Fruit fly (Drosophila melanogaster) whole organism, embryonic: Measurements from ENCODE around the gene firl.

Experiments
- Asciz ChIP-seq: fragments of 200-800 bp; sonication (Bioruptor generic); optimal IDR thresholded peaks from 2 replicates; lab custom pipeline; 2017; ENCODE audit warnings: missing biosample characterization, mild to moderate bottlenecking, missing genetic modification characterization, missing genetic modification reagents
- CG10274 ChIP-seq: fragments of 200-800 bp; sonication (Bioruptor generic); optimal IDR thresholded peaks from 3 replicates; lab custom pipeline; 2017; ENCODE audit warnings: missing biosample characterization, mild to moderate bottlenecking, missing genetic modification characterization
- CG10654 ChIP-seq: fragments of 200-800 bp; sonication (Bioruptor generic); optimal IDR thresholded peaks from 2 replicates; lab custom pipeline; 2016; ENCODE audit warnings: missing biosample characterization, missing genetic modification characterization
- CG11723 ChIP-seq: fragments of 200-800 bp; sonication (Bioruptor generic); optimal IDR thresholded peaks from 2 replicates; lab custom pipeline; 2017; ENCODE audit warnings: missing biosample characterization, mild to moderate bottlenecking, missing genetic modification characterization
- CG12236 ChIP-seq: fragments of 200-800 bp; sonication (Bioruptor generic); optimal IDR thresholded peaks from 2 replicates; lab custom pipeline; 2016; ENCODE audit warnings: missing biosample characterization, missing genetic modification characterization
- CG13894 ChIP-seq: fragments of 200-800 bp; sonication (Bioruptor generic); optimal IDR thresholded peaks from 3 replicates; lab custom pipeline; 2018; ENCODE audit warnings: missing biosample characterization, mild to moderate bottlenecking, missing genetic modification characterization, moderate library complexity
- CG14441 ChIP-seq: fragments of 200-800 bp; sonication (Bioruptor generic); IDR thresholded peaks from 2 replicates; pipeline ENCODE4 v1.3.6; 2022; ENCODE audit warnings: missing biosample characterization, missing genetic modification characterization
- CG15269 ChIP-seq: fragments of 200-800 bp; sonication (Bioruptor generic); optimal IDR thresholded peaks from 2 replicates; lab custom pipeline; 2018; ENCODE audit warnings: missing biosample characterization, mild to moderate bottlenecking, missing genetic modification characterization, moderate library complexity
- CG2202 ChIP-seq: fragments of 200-800 bp; sonication (Bioruptor generic); optimal IDR thresholded peaks from 2 replicates; lab custom pipeline; 2018; ENCODE audit warnings: missing biosample characterization, mild to moderate bottlenecking, missing genetic modification characterization
- CG3726 ChIP-seq: fragments of 200-800 bp; sonication (Bioruptor generic); IDR thresholded peaks from 3 replicates; pipeline ENCODE4, ENCODE4 v1.3.6; 2022; ENCODE audit warnings: missing biosample characterization, missing genetic modification characterization
- CG3838 ChIP-seq: fragments of 200-800 bp; sonication (Bioruptor generic); optimal IDR thresholded peaks from 3 replicates; lab custom pipeline; 2016; ENCODE audit warnings: missing biosample characterization, missing genetic modification characterization
- CG4360 ChIP-seq: fragments of 200-800 bp; sonication (Bioruptor generic); IDR thresholded peaks from 2 replicates; pipeline ENCODE4 v1.3.6; 2022; ENCODE audit warnings: missing biosample characterization, missing genetic modification characterization
- CG5180 ChIP-seq: fragments of 200-800 bp; sonication (Bioruptor generic); optimal IDR thresholded peaks from 3 replicates; lab custom pipeline; 2017; ENCODE audit warnings: missing biosample characterization, missing genetic modification characterization, mild to moderate bottlenecking, moderate library complexity, missing genetic modification reagents
- CG7839 ChIP-seq: fragments of 200-800 bp; sonication (Bioruptor generic); optimal IDR thresholded peaks from 3 replicates; lab custom pipeline; 2018; ENCODE audit warnings: missing biosample characterization, mild to moderate bottlenecking, missing genetic modification characterization, moderate library complexity
- CG8281 ChIP-seq: fragments of 200-800 bp; sonication (Bioruptor generic); optimal IDR thresholded peaks from 2 replicates; lab custom pipeline; 2018; ENCODE audit warnings: missing biosample characterization, mild to moderate bottlenecking, missing genetic modification characterization, moderate library complexity
- CoRest ChIP-seq: fragments of 200-800 bp; sonication (Bioruptor generic); optimal IDR thresholded peaks from 3 replicates; lab custom pipeline; 2018; ENCODE audit warnings: missing biosample characterization, mild to moderate bottlenecking, missing genetic modification characterization, moderate library complexity
- CrebB ChIP-seq: fragments of 200-800 bp; sonication (Bioruptor generic); optimal IDR thresholded peaks from 3 replicates; lab custom pipeline; 2018; ENCODE audit warnings: missing biosample characterization, mild to moderate bottlenecking, missing genetic modification characterization
- Deaf1 ChIP-seq: fragments of 200-800 bp; optimal IDR thresholded peaks from 3 replicates; lab custom pipeline; 2019; ENCODE audit warnings: missing biosample characterization, mild to moderate bottlenecking, missing genetic modification characterization, moderate library complexity
- Dll ChIP-seq: fragments of 200-800 bp; sonication (Bioruptor generic); IDR thresholded peaks from 4 replicates; pipeline ENCODE4 v1.3.6; 2022; ENCODE audit warnings: missing biosample characterization, missing genetic modification characterization; ENCODE audit not compliant: partially characterized antibody
- Drgx ChIP-seq: fragments of 200-800 bp; sonication (Bioruptor generic); IDR thresholded peaks from 2 replicates; pipeline ENCODE4 v1.3.6; 2022; ENCODE audit warnings: missing biosample characterization, missing genetic modification characterization
- E2f1 ChIP-seq: fragments of 200-800 bp; sonication (Bioruptor generic); IDR thresholded peaks from 2 replicates; pipeline ENCODE4 v1.3.6; 2022; ENCODE audit warnings: missing biosample characterization, missing genetic modification characterization
- Ets65A ChIP-seq: fragments of 200-800 bp; sonication (Bioruptor generic); peaks from one replicate; lab custom pipeline; 2016; ENCODE audit warnings: missing biosample characterization, missing genetic modification characterization
- Hey ChIP-seq: fragments of 200-800 bp; sonication (Bioruptor generic); optimal IDR thresholded peaks from 3 replicates; lab custom pipeline; 2018; ENCODE audit warnings: missing biosample characterization, mild to moderate bottlenecking, missing genetic modification characterization
- Lpt ChIP-seq: fragments of >200 bp; optimal IDR thresholded peaks from 2 replicates; lab custom pipeline; 2018; ENCODE audit warnings: missing biosample characterization, missing genetic modification characterization
- Med ChIP-seq: fragments of 200-800 bp; sonication (Bioruptor generic); peaks from one replicate; lab custom pipeline; 2016; ENCODE audit warnings: missing biosample characterization, missing genetic modification characterization, mild to moderate bottlenecking, inconsistent platforms, moderate library complexity
- Meics ChIP-seq: fragments of 200-800 bp; sonication (Bioruptor generic); optimal IDR thresholded peaks from 2 replicates; lab custom pipeline; 2017; ENCODE audit warnings: missing biosample characterization, mild to moderate bottlenecking, missing genetic modification characterization
- Nf-YC ChIP-seq: fragments of 200-800 bp; optimal IDR thresholded peaks from 3 replicates; lab custom pipeline; 2019; ENCODE audit warnings: missing biosample characterization, mild to moderate bottlenecking, missing genetic modification characterization, moderate library complexity
- NfI ChIP-seq: fragments of 200-800 bp; sonication (Bioruptor generic); optimal IDR thresholded peaks from 3 replicates; lab custom pipeline; 2018; ENCODE audit warnings: missing biosample characterization, mild to moderate bottlenecking, missing genetic modification characterization, moderate library complexity
- Opbp ChIP-seq: fragments of 200-800 bp; sonication (Bioruptor generic); IDR thresholded peaks from 3 replicates; pipeline ENCODE4 v1.3.6; 2022; ENCODE audit warnings: missing biosample characterization, missing genetic modification characterization; ENCODE audit not compliant: partially characterized antibody
- Sry-δ ChIP-seq: fragments of 200-800 bp; sonication (Bioruptor generic); optimal IDR thresholded peaks from 2 replicates; lab custom pipeline; 2016; ENCODE audit warnings: missing biosample characterization, missing genetic modification characterization
- ato ChIP-seq: fragments of 200-800 bp; sonication (Bioruptor generic); IDR thresholded peaks from 2 replicates; pipeline ENCODE4 v1.3.6; 2022; ENCODE audit warnings: missing biosample characterization, missing genetic modification characterization; ENCODE audit not compliant: partially characterized antibody
- bsh ChIP-seq, 2 experiments: fragments of 200-800 bp; sonication (Bioruptor generic); optimal IDR thresholded peaks; 2 replicates each; lab custom pipeline; 2017 to 2018; ENCODE audit warnings: mild to moderate bottlenecking in 2 of 2, missing biosample characterization in 2 of 2, missing genetic modification characterization in 2 of 2, moderate library complexity in 1 of 2
- cg ChIP-seq: fragments of 200-800 bp; sonication (Bioruptor generic); optimal IDR thresholded peaks from 3 replicates; lab custom pipeline; 2019; ENCODE audit warnings: missing biosample characterization, mild to moderate bottlenecking, missing genetic modification characterization, moderate library complexity
- disco-r ChIP-seq: fragments of 200-800 bp; sonication (Bioruptor generic); optimal IDR thresholded peaks from 2 replicates; lab custom pipeline; 2016; ENCODE audit warnings: missing biosample characterization, missing genetic modification characterization
- gcm2 ChIP-seq: fragments of 200-800 bp; sonication (Bioruptor generic); optimal IDR thresholded peaks from 2 replicates; lab custom pipeline; 2016; ENCODE audit warnings: missing biosample characterization, missing genetic modification characterization
- gem ChIP-seq: fragments of 200-800 bp; sonication (Bioruptor generic); optimal IDR thresholded peaks from 2 replicates; lab custom pipeline; 2019; ENCODE audit warnings: missing biosample characterization, mild to moderate bottlenecking, missing genetic modification characterization, moderate library complexity
- hkb ChIP-seq, 2 experiments: fragments of 200-800 bp in 1 of 2; fragments of >200 bp in 1 of 2; sonication (Bioruptor generic) in 1 of 2; IDR thresholded peaks in 1 of 2; optimal IDR thresholded peaks in 1 of 2; 2 replicates each; pipeline versions ENCODE4 v1.3.6 to Lab custom; 2017 to 2022; ENCODE audit warnings: missing biosample characterization in 1 of 2, missing genetic modification characterization in 1 of 2
- ind ChIP-seq: fragments of 200-800 bp; sonication (Bioruptor generic); optimal IDR thresholded peaks from 3 replicates; lab custom pipeline; 2016; ENCODE audit warnings: missing biosample characterization, missing genetic modification characterization
- lab ChIP-seq: fragments of 200-800 bp; sonication (Bioruptor generic); optimal IDR thresholded peaks from 3 replicates; lab custom pipeline; 2017; ENCODE audit warnings: missing biosample characterization, missing genetic modification characterization, mild to moderate bottlenecking, moderate library complexity, missing genetic modification reagents
- nom ChIP-seq: fragments of 200-800 bp; sonication (Bioruptor generic); optimal IDR thresholded peaks from 2 replicates; lab custom pipeline; 2017; ENCODE audit warnings: missing biosample characterization, missing genetic modification characterization, mild to moderate bottlenecking, moderate library complexity, missing genetic modification reagents
- odd ChIP-seq: fragments of 200-800 bp; sonication (Bioruptor generic); optimal IDR thresholded peaks from 2 replicates; lab custom pipeline; 2017; ENCODE audit warnings: missing biosample characterization, mild to moderate bottlenecking, missing genetic modification characterization
- pho ChIP-seq: fragments of 200-800 bp; sonication (Bioruptor generic); optimal IDR thresholded peaks from 2 replicates; lab custom pipeline; 2016; ENCODE audit warnings: missing biosample characterization, missing genetic modification characterization
- salm ChIP-seq: fragments of 200-800 bp; sonication (Bioruptor generic); optimal IDR thresholded peaks from 2 replicates; lab custom pipeline; 2018; ENCODE audit warnings: missing biosample characterization, mild to moderate bottlenecking, missing genetic modification characterization
- sd ChIP-seq: fragments of 200-800 bp; sonication (Bioruptor generic); optimal IDR thresholded peaks from 3 replicates; lab custom pipeline; 2018; ENCODE audit warnings: missing biosample characterization, mild to moderate bottlenecking, missing genetic modification characterization, moderate library complexity
- tin ChIP-seq: fragments of 200-800 bp; sonication (Bioruptor generic); optimal IDR thresholded peaks from 3 replicates; lab custom pipeline; 2016; ENCODE audit warnings: missing biosample characterization, missing genetic modification characterization
- trh ChIP-seq: fragments of 200-800 bp; sonication (Bioruptor generic); optimal IDR thresholded peaks from 2 replicates; lab custom pipeline; 2016; ENCODE audit warnings: missing biosample characterization, missing genetic modification characterization
- unpg ChIP-seq: fragments of 200-800 bp; sonication (Bioruptor generic); optimal IDR thresholded peaks from 3 replicates; lab custom pipeline; 2018; ENCODE audit warnings: missing biosample characterization, mild to moderate bottlenecking, missing genetic modification characterization, moderate library complexity
- zfh1 ChIP-seq: fragments of 200-800 bp; sonication (Bioruptor generic); IDR thresholded peaks from 3 replicates; pipeline ENCODE4 v1.3.6; 2022; ENCODE audit warnings: missing biosample characterization, missing genetic modification characterization

Gene firl

dm6 chr2L:12025505-12025904 lies 41.1 kb downstream of the firl start (continued):
- TF ChIP-seq nom (GFP tag; lab: Kevin White, UChicago), result peak; percentile 46
- TF ChIP-seq CrebB, result peak; percentile 3
- TF ChIP-seq Nf-YC (tag; lab: Kevin White, UChicago), result peak; percentile 5
- peak; percentile 70 for TF ChIP-seq Ets65A
- TF ChIP-seq ato (GFP tag; lab: Robert Waterston, UW), result no peak
- TF ChIP-seq CG15269 (tag; lab: Kevin White, UChicago), result peak; percentile 32
- TF ChIP-seq E2f1, result 0 out of 2 replicates have a peak, but pooled peaks have one; percentile 9
- TF ChIP-seq Drgx (GFP tag; lab: Robert Waterston, UW), result peak; percentile 67
- no peak for TF ChIP-seq disco-r (GFP tag; lab: Kevin White, UChicago)
- TF ChIP-seq CG7839 (tag; lab: Kevin White, UChicago), result peak; percentile 20
- TF ChIP-seq ind (GFP tag; lab: Kevin White, UChicago), result peak; percentile 0
- peak; percentile 51 for TF ChIP-seq lab

DNA sequence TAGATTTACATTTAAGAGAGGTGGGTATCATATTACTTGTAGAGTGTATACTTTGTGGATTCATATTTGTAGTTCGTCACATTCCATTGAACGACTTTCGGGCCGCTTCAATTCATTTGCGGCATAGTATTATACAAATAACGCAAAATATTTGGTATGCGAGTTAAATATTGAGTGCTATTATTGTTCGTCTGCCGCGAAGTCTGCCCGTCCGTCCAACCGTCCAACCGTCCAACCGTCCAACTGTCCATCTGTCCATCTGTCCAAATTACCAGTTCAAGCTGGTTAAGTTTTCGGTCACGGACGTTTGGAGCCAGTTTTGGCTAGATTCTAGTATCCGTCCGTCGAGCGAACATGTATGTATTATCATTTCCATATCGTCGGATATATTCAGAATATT lies 42.5 kb downstream of the firl start:
- TF ChIP-seq gem (tag; lab: Kevin White, UChicago), result peak; percentile 82
- no peak for TF ChIP-seq Asciz (GFP tag; lab: Kevin White, UChicago)
- peak; percentile 32 for TF ChIP-seq CG13894 (tag; lab: Kevin White, UChicago)
- TF ChIP-seq Meics (GFP tag; lab: Kevin White, UChicago), result no peak
- TF ChIP-seq CG8281 (tag; lab: Kevin White, UChicago), result peak; percentile 85
- no peak for TF ChIP-seq Hey
- TF ChIP-seq Opbp (GFP tag; lab: Robert Waterston, UW), result no peak
- no peak for TF ChIP-seq Sry-δ (GFP tag; lab: Kevin White, UChicago)
- TF ChIP-seq CoRest (tag; lab: Kevin White, UChicago), result no peak
- no peak for TF ChIP-seq pho (GFP tag; lab: Kevin White, UChicago)
- TF ChIP-seq unpg (GFP tag; lab: Kevin White, UChicago), result no peak
- peak; percentile 80 for TF ChIP-seq sd
- TF ChIP-seq Dll, result no peak
- peak; percentile 25 for TF ChIP-seq Med (GFP tag; lab: Kevin White, UChicago)
- TF ChIP-seq CG5180 (GFP tag; lab: Kevin White, UChicago), result peak; percentile 3
- no peak for TF ChIP-seq tin
- no peak for TF ChIP-seq CG11723 (GFP tag; lab: Kevin White, UChicago)

- TF ChIP-seq zfh1 (peak; percentile 46; the same call in 2 of the 3 replicates), odd (GFP tag; lab: Kevin White, UChicago) (peak; percentile 71), CG2202 (tag; lab: Kevin White, UChicago) (peak; percentile 76), CG12236 (GFP tag; lab: Kevin White, UChicago) (peak; percentile 63), CG3838 (GFP tag; lab: Kevin White, UChicago) (peak; percentile 78), trh (peak; percentile 65), CG10274 (GFP tag; lab: Kevin White, UChicago) (peak; percentile 8), hkb (optimal IDR thresholded peaks at IDR 0.05; lab: Kevin White, UChicago) (no peak), hkb (GFP tag; IDR thresholded peaks at IDR 0.05; lab: Robert Waterston, UW) (no peak), bsh (GFP tag; optimal IDR thresholded peaks at IDR 0.05; lab: Kevin White, UChicago) (peak in 1 of 2 experiments; percentile 87), cg (no peak), NfI (GFP tag; lab: Kevin White, UChicago) (peak; percentile 37), CG3726 (no peak), Deaf1 (tag; lab: Kevin White, UChicago) (no peak), lab (peak; percentile 89), salm (peak; percentile 9), Lpt (GFP tag; lab: Kevin White, UChicago) (no peak), CG14441 (GFP tag; lab: Robert Waterston, UW) (no peak), gcm2 (GFP tag; lab: Kevin White, UChicago) (no peak), CG10654 (GFP tag; lab: Kevin White, UChicago) (peak; percentile 23), CG4360 (GFP tag; lab: Robert Waterston, UW) (no peak; the same call in 1 of the 2 replicates)
These were observed 45.4 kb downstream of the firl start for dm6 chr2L:12021193-12021592.
